Worm (Caenorhabditis elegans): Measurements from ENCODE around the gene nhr-105.

Gene nhr-105

ce11 chrIV:7081214-7081613 is 31.3 kb downstream of the nhr-105 start, which contains the start of gene Y43B11AR.1:
Y43B11AR.1 (plus strand) TSS chrIV:7081514.
- TF ChIP-seq ceh-82 (tag; optimal IDR thresholded peaks at IDR 0.05) (no peak), sox-4 (tag; optimal IDR thresholded peaks at IDR 0.05) (no peak), irx-1 (tag; optimal IDR thresholded peaks at IDR 0.05) (no peak), ztf-4 (tag; optimal IDR thresholded peaks at IDR 0.05) (no peak), aha-1 (tag; optimal IDR thresholded peaks at IDR 0.05) (no peak), C16A3.4 (tag; optimal IDR thresholded peaks at IDR 0.05) (no peak), snu-23 (GFP tag; optimal IDR thresholded peaks at IDR 0.05) (no peak), sup-37 (GFP tag; optimal IDR thresholded peaks at IDR 0.05) (no peak), xbp-1 (tag; optimal IDR thresholded peaks at IDR 0.05) (no peak), nhr-28 (tag; optimal IDR thresholded peaks at IDR 0.05) (no peak), unc-98 (GFP tag; IDR thresholded peaks at IDR 0.05) (no peak), dsc-1 (tag; optimal IDR thresholded peaks at IDR 0.05) (no peak), zip-4 (GFP tag; optimal IDR thresholded peaks at IDR 0.05) (no peak), ceh-88 (GFP tag; IDR thresholded peaks at IDR 0.05) (no peak)

- TF ChIP-seq pag-3 (tag; optimal IDR thresholded peaks at IDR 0.05; ENCODE audit: borderline replicate concordance, insufficient read depth), result no peak
- no peak for TF ChIP-seq lin-15B (tag; optimal IDR thresholded peaks at IDR 0.05)
- no peak for TF ChIP-seq dsc-1 (tag; optimal IDR thresholded peaks at IDR 0.05)
- no peak for TF ChIP-seq vab-15 (tag; optimal IDR thresholded peaks at IDR 0.05)
- TF ChIP-seq unc-98 (GFP tag; IDR thresholded peaks at IDR 0.05), result no peak
- TF ChIP-seq nhr-12 (tag; optimal IDR thresholded peaks at IDR 0.05), result no peak
- TF ChIP-seq isw-1 (GFP tag; IDR thresholded peaks at IDR 0.05), result no peak
- no peak for TF ChIP-seq ztf-4 (tag; optimal IDR thresholded peaks at IDR 0.05)
- TF ChIP-seq skn-1 (tag; optimal IDR thresholded peaks at IDR 0.05), result no peak
- TF ChIP-seq hpl-2 (GFP tag; optimal IDR thresholded peaks at IDR 0.05), result no peak
- no peak for TF ChIP-seq lin-39 (tag; optimal IDR thresholded peaks at IDR 0.05)
- no peak for TF ChIP-seq alr-1 (tag; optimal IDR thresholded peaks at IDR 0.05; ENCODE audit: borderline replicate concordance)
- peak; percentile 49 for TF ChIP-seq ama-1 (optimal IDR thresholded peaks at IDR 0.05)
- TF ChIP-seq C34B4.2 (tag; optimal IDR thresholded peaks at IDR 0.05), result no peak
- no peak for TF ChIP-seq unc-62 (GFP tag; optimal IDR thresholded peaks at IDR 0.05)
- TF ChIP-seq egl-27 (tag; optimal IDR thresholded peaks at IDR 0.05), result no peak
- TF ChIP-seq efl-1 (optimal IDR thresholded peaks at IDR 0.05), result peak; percentile 9 to 12
- peak in 1 of 2 experiments; percentile 22 for TF ChIP-seq efl-1 (GFP tag; optimal IDR thresholded peaks at IDR 0.05 in 1 of 2)
- TF ChIP-seq zag-1 (tag; optimal IDR thresholded peaks at IDR 0.05), result no peak
- TF ChIP-seq rnt-1 (tag; optimal IDR thresholded peaks at IDR 0.05), result peak; percentile 30
- no peak for TF ChIP-seq C16A3.4 (tag; optimal IDR thresholded peaks at IDR 0.05)
- TF ChIP-seq nhr-71 (tag; optimal IDR thresholded peaks at IDR 0.05), result peak; percentile 46
- TF ChIP-seq nhr-85 (tag), result peak; percentile 56
- TF ChIP-seq swsn-7 (tag; optimal IDR thresholded peaks at IDR 0.05), result no peak
- no peak for TF ChIP-seq elt-3 (tag; optimal IDR thresholded peaks at IDR 0.05)
- TF ChIP-seq nhr-84 (tag; optimal IDR thresholded peaks at IDR 0.05), result no peak
- TF ChIP-seq lsy-2 (tag; optimal IDR thresholded peaks at IDR 0.05), result peak in 1 of 2 experiments; percentile 14
- peak; percentile 44 for TF ChIP-seq fos-1 (tag; optimal IDR thresholded peaks at IDR 0.05)
- TF ChIP-seq lin-35 (GFP tag; optimal IDR thresholded peaks at IDR 0.05), result no peak
- no peak for TF ChIP-seq fkh-8 (tag; optimal IDR thresholded peaks at IDR 0.05)
- TF ChIP-seq elt-2 (tag; optimal IDR thresholded peaks at IDR 0.05), result no peak
- TF ChIP-seq aly-2 (tag; optimal IDR thresholded peaks at IDR 0.05), result peak; percentile 78
- peak; percentile 34 for TF ChIP-seq nhr-90 (tag; optimal IDR thresholded peaks at IDR 0.05; ENCODE audit: poor library complexity)
- no peak for TF ChIP-seq nhr-237 (tag; optimal IDR thresholded peaks at IDR 0.05)
- no peak for TF ChIP-seq tlp-1 (tag; optimal IDR thresholded peaks at IDR 0.05)
- no peak for TF ChIP-seq lin-13 (GFP tag; optimal IDR thresholded peaks at IDR 0.05)
- TF ChIP-seq mdl-1 (tag; optimal IDR thresholded peaks at IDR 0.05), result no peak
- peak; percentile 8 for TF ChIP-seq nhr-47 (tag; optimal IDR thresholded peaks at IDR 0.05)
Observed at ce11 chrIV:7083382-7083784, 33.4 kb downstream of the nhr-105 start, which contains the start of gene Y43B11AR.3. Y43B11AR.3 (minus strand) TSS chrIV:7083716.
